Fruit fly (Drosophila melanogaster) S2 (cell line): Measurements from ENCODE around the gene eIF2Bbeta.

Experiments used
- CG8478 ChIP-seq: fragments of >200 bp; optimal IDR thresholded peaks from 2 replicates; lab custom pipeline; 2018
- CTCF ChIP-seq, 2 experiments: fragments of >200 bp; optimal IDR thresholded peaks; 2 replicates each; lab custom pipeline; 2018

dm6 chrX:2720122-2720521 lies 15.8 kb downstream of the eIF2Bbeta start, which contains the start of gene CG2701:
- no peak for TF ChIP-seq CG8478 (lab: Kevin White, UChicago)
- TF ChIP-seq CTCF (optimal IDR thresholded peaks at IDR 0.05; lab: Kevin White, UChicago): no peak
